Worm (Caenorhabditis elegans) whole organism, young adult: Measurements from ENCODE around the gene htp-2.

Experiments
- F22D6.2 ChIP-seq: sonication (generic microtip); optimal IDR thresholded peaks from 2 replicates; lab custom pipeline; 2016; ENCODE audit warnings: mild to moderate bottlenecking, missing genetic modification characterization, missing compliant biosample characterization
- ZK185.1 ChIP-seq: sonication (generic microtip); optimal IDR thresholded peaks from 2 replicates; lab custom pipeline; 2016; ENCODE audit warnings: mild to moderate bottlenecking, missing genetic modification characterization, missing compliant biosample characterization; ENCODE audit not compliant: poor library complexity, severe bottlenecking
- ama-1 ChIP-seq, 3 experiments: fragments of 150-350 bp in 1 of 3; sonication (generic microtip) in 2 of 3; optimal IDR thresholded peaks; 2 replicates each; lab custom pipeline; 2014 to 2018; ENCODE audit warnings: missing biosample characterization in 2 of 3, missing genetic modification characterization in 2 of 3, missing genetic modification reagents in 2 of 3
- bed-1 ChIP-seq: fragments of 200-800 bp; sonication (Bioruptor generic); IDR thresholded peaks from 2 replicates; pipeline ENCODE4 v1.3.6; 2022; ENCODE audit warnings: missing genetic modification reagents, missing genetic modification characterization, missing compliant biosample characterization
- egl-44 ChIP-seq: fragments of 200-800 bp; sonication (Bioruptor generic); IDR thresholded peaks from 2 replicates; pipeline ENCODE4 v1.3.6; 2022; ENCODE audit warnings: missing genetic modification reagents, missing genetic modification characterization, missing compliant biosample characterization
- ets-4 ChIP-seq: fragments of 200-800 bp; sonication (Bioruptor generic); optimal IDR thresholded peaks from 2 replicates; lab custom pipeline; 2018; ENCODE audit warnings: mild to moderate bottlenecking, missing genetic modification characterization, missing compliant biosample characterization
- let-607 ChIP-seq, 2 experiments: fragments of 200-800 bp in 1 of 2; sonication (Bioruptor generic) in 1 of 2; sonication (generic microtip) in 1 of 2; optimal IDR thresholded peaks; 2 replicates each; lab custom pipeline; 2016 to 2018; ENCODE audit warnings: mild to moderate bottlenecking in 2 of 2, missing compliant biosample characterization in 2 of 2, missing genetic modification characterization in 2 of 2, moderate library complexity in 2 of 2, missing genotype in 1 of 2
- rcor-1 ChIP-seq: fragments of 200-800 bp; sonication (Bioruptor generic); IDR thresholded peaks from 2 replicates; pipeline ENCODE4 v1.3.6; 2022; ENCODE audit warnings: missing genetic modification reagents, missing genetic modification characterization, missing compliant biosample characterization
- snpc-4 ChIP-seq, 5 experiments: fragments of 150-350 bp in 1 of 5; sonication (generic microtip) in 4 of 5; optimal IDR thresholded peaks; 2 replicates each; lab custom pipeline; 2014 to 2018; ENCODE audit warnings: missing genetic modification characterization in 5 of 5, missing biosample characterization in 3 of 5, antibody characterized with exemption in 2 of 5, mild to moderate bottlenecking in 2 of 5, missing compliant biosample characterization in 2 of 5, missing genotype in 2 of 5, moderate library complexity in 2 of 5, missing genetic modification reagents in 1 of 5
- unc-130 ChIP-seq: sonication (generic microtip); optimal IDR thresholded peaks from 2 replicates; lab custom pipeline; 2016; ENCODE audit warnings: missing genetic modification reagents, missing genetic modification characterization, missing compliant biosample characterization
- unc-62 ChIP-seq: fragments of 150-350 bp; optimal IDR thresholded peaks from 2 replicates; lab custom pipeline; 2014; ENCODE audit warnings: missing biosample characterization, missing genetic modification reagents, missing genetic modification characterization
- ztf-22 ChIP-seq: fragments of 200-800 bp; sonication (Bioruptor generic); optimal IDR thresholded peaks from 2 replicates; lab custom pipeline; 2018; ENCODE audit warnings: mild to moderate bottlenecking, missing genetic modification characterization, moderate library complexity, missing compliant biosample characterization

- TF ChIP-seq snpc-4 (GFP tag; optimal IDR thresholded peaks at IDR 0.05; lab: Kevin White, UChicago), result no peak
- no peak for TF ChIP-seq snpc-4 (tag; optimal IDR thresholded peaks at IDR 0.05; lab: Kevin White, UChicago)
- no peak for TF ChIP-seq ama-1 (optimal IDR thresholded peaks at IDR 0.05; lab: Kevin White, UChicago)
- TF ChIP-seq ama-1 (GFP tag; optimal IDR thresholded peaks at IDR 0.05; lab: Kevin White, UChicago), result no peak
- TF ChIP-seq ets-4 (GFP tag; lab: Kevin White, UChicago), result no peak
- TF ChIP-seq egl-44 (GFP tag; lab: Robert Waterston, UW), result no peak
- TF ChIP-seq unc-130 (GFP tag; lab: Kevin White, UChicago), result no peak
- no peak for TF ChIP-seq bed-1 (GFP tag; lab: Robert Waterston, UW)
- no peak for TF ChIP-seq F22D6.2 (tag; lab: Kevin White, UChicago)
- no peak for TF ChIP-seq ztf-22
- TF ChIP-seq let-607 (tag; optimal IDR thresholded peaks at IDR 0.05; lab: Kevin White, UChicago), result no peak
- TF ChIP-seq rcor-1 (GFP tag; lab: Robert Waterston, UW), result no peak
- TF ChIP-seq ZK185.1 (tag; lab: Kevin White, UChicago), result no peak
- TF ChIP-seq unc-62, result no peak
These were observed 23.7 kb downstream of the htp-2 start for ce11 chrIV:6443018-6443417.
